Fruit fly (Drosophila melanogaster): ENCODE results near the gene Spn38F.

The Spn38F gene

dm6 chr2L:20818432-20818831 is 19.4 kb downstream of the Spn38F start, which contains the start of gene CheB38a:
Gene CheB38a (minus strand): TSS chr2L:20818532.
- TF ChIP-seq CG11617 (GFP tag; optimal IDR thresholded peaks at IDR 0.05) (no peak), Clk (GFP tag; optimal IDR thresholded peaks at IDR 0.05) (no peak), toe (GFP tag; optimal IDR thresholded peaks at IDR 0.05) (no peak), tj (GFP tag; optimal IDR thresholded peaks at IDR 0.05) (no peak), kay (GFP tag; ENCODE audit: borderline replicate concordance) (no peak), cic (GFP tag; optimal IDR thresholded peaks at IDR 0.05) (no peak), bab1 (GFP tag; optimal IDR thresholded peaks at IDR 0.05) (no peak), pad (GFP tag; optimal IDR thresholded peaks at IDR 0.05) (no peak), CG33017 (tag; optimal IDR thresholded peaks at IDR 0.05) (no peak), CG1620 (GFP tag; optimal IDR thresholded peaks at IDR 0.05) (no peak), CG7045 (GFP tag; optimal IDR thresholded peaks at IDR 0.05) (no peak), CG12768 (GFP tag; optimal IDR thresholded peaks at IDR 0.05) (no peak), Mnt (GFP tag; optimal IDR thresholded peaks at IDR 0.05) (no peak), Hr96 (GFP tag; optimal IDR thresholded peaks at IDR 0.05) (no peak), Crg-1 (GFP tag; optimal IDR thresholded peaks at IDR 0.05) (no peak), ovo (GFP tag; optimal IDR thresholded peaks at IDR 0.05) (no peak), CG5204 (GFP tag; optimal IDR thresholded peaks at IDR 0.05) (no peak)

- TF ChIP-seq Crg-1 (GFP tag; optimal IDR thresholded peaks at IDR 0.05) (no peak), kay (GFP tag; ENCODE audit: borderline replicate concordance) (no peak), CG11617 (GFP tag; optimal IDR thresholded peaks at IDR 0.05) (no peak), CG5204 (GFP tag; optimal IDR thresholded peaks at IDR 0.05) (no peak), toe (GFP tag; optimal IDR thresholded peaks at IDR 0.05) (no peak), Mnt (GFP tag; optimal IDR thresholded peaks at IDR 0.05) (no peak), tj (GFP tag; optimal IDR thresholded peaks at IDR 0.05) (no peak), CG7045 (GFP tag; optimal IDR thresholded peaks at IDR 0.05) (no peak), CG7101 (tag; optimal IDR thresholded peaks at IDR 0.05) (no peak), ovo (GFP tag; optimal IDR thresholded peaks at IDR 0.05) (no peak), CG1620 (GFP tag; optimal IDR thresholded peaks at IDR 0.05) (no peak)
Observed at dm6 chr2L:20817170-20817569, 20.6 kb downstream of the Spn38F start, which contains the start of gene CheB38b. Gene CheB38b (minus strand): TSS chr2L:20817270.

dm6 chr2L:20816140-20816539 is 21.6 kb downstream of the Spn38F start, which contains the start of gene CG33322:
Gene CG33322 (minus strand): TSS chr2L:20816240.
- no peak for TF ChIP-seq CG11617 (GFP tag; optimal IDR thresholded peaks at IDR 0.05)
- no peak for TF ChIP-seq toe (GFP tag; optimal IDR thresholded peaks at IDR 0.05)
- TF ChIP-seq CG1620 (GFP tag; optimal IDR thresholded peaks at IDR 0.05) = no peak
- no peak for TF ChIP-seq CG14711 (tag; optimal IDR thresholded peaks at IDR 0.05)
- TF ChIP-seq kay (GFP tag; ENCODE audit: borderline replicate concordance) = no peak
- TF ChIP-seq bab1 (GFP tag; optimal IDR thresholded peaks at IDR 0.05) = no peak
- no peak for TF ChIP-seq CG33017 (tag; optimal IDR thresholded peaks at IDR 0.05)
- TF ChIP-seq CG7045 (GFP tag; optimal IDR thresholded peaks at IDR 0.05) = no peak
- no peak for TF ChIP-seq Mnt (GFP tag; optimal IDR thresholded peaks at IDR 0.05)
- no peak for TF ChIP-seq Hr96 (GFP tag; optimal IDR thresholded peaks at IDR 0.05)
- no peak for TF ChIP-seq tj (GFP tag; optimal IDR thresholded peaks at IDR 0.05)

dm6 chr2L:20812283-20813189 is 25.2 kb downstream of the Spn38F start:
- TF ChIP-seq CG7101 (tag; optimal IDR thresholded peaks at IDR 0.05) (no peak), Crg-1 (GFP tag; optimal IDR thresholded peaks at IDR 0.05) (no peak), tj (GFP tag; optimal IDR thresholded peaks at IDR 0.05) (peak; percentile 37), cnc (optimal IDR thresholded peaks at IDR 0.05) (no peak), cic (GFP tag; optimal IDR thresholded peaks at IDR 0.05) (no peak), bab1 (GFP tag; optimal IDR thresholded peaks at IDR 0.05) (no peak), CG1620 (GFP tag; optimal IDR thresholded peaks at IDR 0.05) (no peak), kay (GFP tag; ENCODE audit: borderline replicate concordance) (peak; percentile 27), Mnt (GFP tag; optimal IDR thresholded peaks at IDR 0.05) (no peak), ovo (GFP tag; optimal IDR thresholded peaks at IDR 0.05) (no peak), CG12768 (GFP tag; optimal IDR thresholded peaks at IDR 0.05) (no peak)

dm6 chr2L:20811039-20811652 is 26.6 kb downstream of the Spn38F start:
- TF ChIP-seq Mnt (GFP tag; optimal IDR thresholded peaks at IDR 0.05) (peak; percentile 13), CG33017 (tag; optimal IDR thresholded peaks at IDR 0.05) (peak; percentile 6), pad (GFP tag; optimal IDR thresholded peaks at IDR 0.05) (no peak)

- TF ChIP-seq Clk (GFP tag; optimal IDR thresholded peaks at IDR 0.05) = no peak
- peak; percentile 80 for TF ChIP-seq CG12768 (GFP tag; optimal IDR thresholded peaks at IDR 0.05)
- peak; percentile 33 for TF ChIP-seq CG33017 (tag; optimal IDR thresholded peaks at IDR 0.05)
- TF ChIP-seq ovo (GFP tag; optimal IDR thresholded peaks at IDR 0.05) = no peak
- no peak for TF ChIP-seq Hr96 (GFP tag; optimal IDR thresholded peaks at IDR 0.05)
- no peak for TF ChIP-seq Mnt (GFP tag; optimal IDR thresholded peaks at IDR 0.05)
- peak; percentile 22 for TF ChIP-seq CG7101 (tag; optimal IDR thresholded peaks at IDR 0.05)
- no peak for TF ChIP-seq kay (GFP tag; ENCODE audit: borderline replicate concordance)
- TF ChIP-seq CG14711 (tag; optimal IDR thresholded peaks at IDR 0.05) = peak; percentile 55
Observed at dm6 chr2L:20809229-20809628, 28.6 kb downstream of the Spn38F start.
